Fruit fly (Drosophila melanogaster) whole organism, adult: ENCODE data around the gene CG13084.

ENCODE experiments used
- CG11617 ChIP-seq: fragments of 200-800 bp; sonication (Bioruptor generic); optimal IDR thresholded peaks from 2 replicates; lab custom pipeline; 2017; ENCODE audit warnings: mild to moderate bottlenecking, missing biosample characterization, missing genetic modification reagents, missing genetic modification characterization
- CG12768 ChIP-seq: fragments of 200-800 bp; sonication (Bioruptor generic); optimal IDR thresholded peaks from 2 replicates; lab custom pipeline; 2017; ENCODE audit warnings: missing biosample characterization, missing genetic modification characterization, mild to moderate bottlenecking, moderate library complexity, missing genetic modification reagents
- CG14711 ChIP-seq: fragments of 200-800 bp; sonication (Bioruptor generic); optimal IDR thresholded peaks from 2 replicates; lab custom pipeline; 2018; ENCODE audit warnings: missing biosample characterization, mild to moderate bottlenecking, missing genetic modification characterization, moderate library complexity
- CG1620 ChIP-seq: fragments of 200-800 bp; sonication (Bioruptor generic); optimal IDR thresholded peaks from 2 replicates; lab custom pipeline; 2016; ENCODE audit warnings: missing biosample characterization, missing genetic modification characterization
- CG5204 ChIP-seq: fragments of 200-800 bp; sonication (Bioruptor generic); optimal IDR thresholded peaks from 2 replicates; lab custom pipeline; 2016; ENCODE audit warnings: missing biosample characterization, missing genetic modification characterization
- CG7101 ChIP-seq: fragments of 200-800 bp; sonication (Bioruptor generic); optimal IDR thresholded peaks from 2 replicates; lab custom pipeline; 2018; ENCODE audit warnings: missing biosample characterization, mild to moderate bottlenecking, missing genetic modification characterization, moderate library complexity
- Crg-1 ChIP-seq: fragments of 200-800 bp; sonication (Bioruptor generic); optimal IDR thresholded peaks from 2 replicates; lab custom pipeline; 2016; ENCODE audit warnings: missing biosample characterization, missing genetic modification characterization
- bab1 ChIP-seq: fragments of 200-800 bp; sonication (Bioruptor generic); optimal IDR thresholded peaks from 3 replicates; lab custom pipeline; 2019; ENCODE audit warnings: missing biosample characterization, mild to moderate bottlenecking, missing genetic modification characterization, moderate library complexity
- cnc ChIP-seq, 2 experiments: fragments of >200 bp; optimal IDR thresholded peaks; 2 replicates each; lab custom pipeline; 2017
- kay ChIP-seq: fragments of 200-800 bp; sonication (Bioruptor generic); peaks from one replicate; lab custom pipeline; 2016; ENCODE audit warnings: missing biosample characterization, missing genetic modification characterization, borderline replicate concordance
- ovo ChIP-seq: fragments of 200-800 bp; sonication (Bioruptor generic); optimal IDR thresholded peaks from 2 replicates; lab custom pipeline; 2016; ENCODE audit warnings: missing biosample characterization, missing genetic modification characterization
- pad ChIP-seq: fragments of 200-800 bp; sonication (Bioruptor generic); optimal IDR thresholded peaks from 3 replicates; lab custom pipeline; 2017; ENCODE audit warnings: missing biosample characterization, missing genetic modification characterization, mild to moderate bottlenecking, moderate library complexity, missing genetic modification reagents
- toe ChIP-seq: fragments of 200-800 bp; sonication (Bioruptor generic); optimal IDR thresholded peaks from 2 replicates; lab custom pipeline; 2016; ENCODE audit warnings: missing biosample characterization, missing genetic modification characterization

dm6 chr2L:19439598-19440230, 45.0 kb upstream of the CG13084 start:
- TF ChIP-seq cnc (optimal IDR thresholded peaks at IDR 0.05; lab: Kevin White, UChicago) (no peak), CG11617 (no peak), bab1 (GFP tag; lab: Kevin White, UChicago) (no peak), CG5204 (no peak), kay (GFP tag; lab: Kevin White, UChicago) (no peak), ovo (GFP tag; lab: Kevin White, UChicago) (no peak), CG12768 (no peak), CG7101 (peak; percentile 22), CG14711 (no peak), CG1620 (GFP tag; lab: Kevin White, UChicago) (peak; percentile 5), Crg-1 (GFP tag; lab: Kevin White, UChicago) (no peak), toe (GFP tag; lab: Kevin White, UChicago) (no peak), pad (GFP tag; lab: Kevin White, UChicago) (no peak)
